Worm (Caenorhabditis elegans): ENCODE results near the gene C24B9.3.

C24B9.3 gene

ce11 chrV:2672603-2673002 lies 38.8 kb downstream of the C24B9.3 start, which contains the start of gene W02G9.3:
Gene W02G9.3 (plus strand): TSS chrV:2672986.
- TF ChIP-seq flt-1 (GFP tag; IDR thresholded peaks at IDR 0.05) (no peak), B0310.2 (tag; optimal IDR thresholded peaks at IDR 0.05) (no peak), F13C5.2 (tag; optimal IDR thresholded peaks at IDR 0.05) (peak; percentile 48), hmbx-1 (tag; optimal IDR thresholded peaks at IDR 0.05) (no peak)

DNA sequence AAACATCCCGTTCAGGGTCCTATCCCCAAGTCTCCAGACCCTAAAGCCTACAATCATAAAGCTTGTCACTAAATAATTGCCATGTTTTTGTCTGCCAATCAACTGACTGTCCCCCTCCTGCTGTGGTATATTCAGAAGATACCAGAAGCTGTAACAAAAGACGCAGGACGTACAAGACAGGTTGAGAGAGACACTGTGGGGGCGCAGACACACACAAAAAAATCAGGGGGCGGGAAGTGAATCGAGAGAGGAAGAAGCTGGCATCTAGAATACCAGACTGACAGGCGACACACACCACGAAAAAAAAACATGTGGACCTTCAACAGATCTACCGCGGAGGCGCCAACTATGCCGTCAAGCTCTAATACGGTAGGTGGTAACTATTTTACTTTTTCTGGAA lies 40.2 kb downstream of the C24B9.3 start, which contains the start of gene kel-8:
Gene kel-8, plus strand, starts transcription at position 301 of the 400 bp plus-strand sequence.
- TF ChIP-seq F13C5.2 (tag; optimal IDR thresholded peaks at IDR 0.05) (no peak), hmg-4 (GFP tag; optimal IDR thresholded peaks at IDR 0.05) (no peak), flt-1 (GFP tag; IDR thresholded peaks at IDR 0.05) (no peak), ceh-13 (GFP tag; optimal IDR thresholded peaks at IDR 0.05) (no peak), tbx-37 (GFP tag; conservative IDR thresholded peaks at IDR 0.05) (no peak), sea-1 (GFP tag; conservative IDR thresholded peaks at IDR 0.05) (no peak), hnd-1 (tag; optimal IDR thresholded peaks at IDR 0.05) (no peak), ets-7 (tag; optimal IDR thresholded peaks at IDR 0.05) (no peak), aly-1 (tag; optimal IDR thresholded peaks at IDR 0.05) (no peak), scrt-1 (GFP tag; IDR thresholded peaks at IDR 0.05) (no peak), B0310.2 (tag; optimal IDR thresholded peaks at IDR 0.05) (no peak), ama-1 (optimal IDR thresholded peaks at IDR 0.05) (no peak), tra-4 (tag; optimal IDR thresholded peaks at IDR 0.05) (no peak), ceh-36 (tag; optimal IDR thresholded peaks at IDR 0.05) (no peak), pes-1 (GFP tag; IDR thresholded peaks at IDR 0.05) (no peak), tbx-11 (GFP tag; IDR thresholded peaks at IDR 0.05) (no peak), hmbx-1 (tag; optimal IDR thresholded peaks at IDR 0.05) (no peak)

DNA sequence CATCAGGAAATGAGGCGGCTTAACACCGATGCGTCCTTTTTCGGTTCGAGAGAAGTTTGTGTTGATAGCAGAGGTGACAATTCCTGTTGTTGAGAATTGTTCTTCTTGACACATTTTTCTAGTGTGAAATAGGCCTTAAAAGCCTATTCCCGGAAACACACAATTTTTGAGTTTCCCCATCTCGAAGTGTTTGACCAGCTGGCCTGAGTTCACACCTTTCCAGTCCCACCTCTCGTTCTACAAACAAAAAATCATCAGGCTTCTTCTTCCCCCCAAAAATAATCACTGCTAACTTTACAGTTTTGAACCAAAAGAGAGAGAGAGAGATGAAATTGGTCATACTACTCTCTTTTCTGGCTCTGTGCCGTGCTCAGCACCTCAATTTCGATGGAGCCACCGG lies 44.8 kb downstream of the C24B9.3 start, which contains the start of gene W02G9.4:
Gene W02G9.4, plus strand, starts transcription at position 301 of the 400 bp plus-strand sequence.
- TF ChIP-seq tbx-37 (GFP tag; conservative IDR thresholded peaks at IDR 0.05) (no peak), hmbx-1 (tag; optimal IDR thresholded peaks at IDR 0.05) (no peak), hmg-4 (GFP tag; optimal IDR thresholded peaks at IDR 0.05) (no peak), pes-1 (GFP tag; IDR thresholded peaks at IDR 0.05) (no peak), aly-1 (tag; optimal IDR thresholded peaks at IDR 0.05) (no peak)

- TF ChIP-seq hmg-4 (GFP tag; optimal IDR thresholded peaks at IDR 0.05) (peak; percentile 31), pes-1 (GFP tag; IDR thresholded peaks at IDR 0.05) (peak; percentile 57), tbx-11 (GFP tag; IDR thresholded peaks at IDR 0.05) (no peak; the same call in 1 of the 2 replicates), sea-1 (GFP tag; conservative IDR thresholded peaks at IDR 0.05) (0 out of 2 replicates have a peak, but pooled peaks have one; percentile 55)
These were observed 46.8 kb downstream of the C24B9.3 start, which contains the start of gene ndx-2 for ce11 chrV:2664525-2665053. Gene ndx-2 (minus strand): TSS chrV:2665003.

- no peak for TF ChIP-seq pes-1 (GFP tag; IDR thresholded peaks at IDR 0.05)
- TF ChIP-seq sea-1 (GFP tag; conservative IDR thresholded peaks at IDR 0.05), result no peak
- TF ChIP-seq ceh-36 (tag; optimal IDR thresholded peaks at IDR 0.05), result no peak
- no peak for TF ChIP-seq ceh-13 (GFP tag; optimal IDR thresholded peaks at IDR 0.05)
- no peak for TF ChIP-seq hmg-4 (GFP tag; optimal IDR thresholded peaks at IDR 0.05)
- TF ChIP-seq B0310.2 (tag; optimal IDR thresholded peaks at IDR 0.05), result no peak
- TF ChIP-seq tbx-37 (GFP tag; conservative IDR thresholded peaks at IDR 0.05), result no peak
- no peak for TF ChIP-seq tbx-11 (GFP tag; IDR thresholded peaks at IDR 0.05)
- no peak for TF ChIP-seq aly-1 (tag; optimal IDR thresholded peaks at IDR 0.05)
- TF ChIP-seq hmbx-1 (tag; optimal IDR thresholded peaks at IDR 0.05), result no peak
- no peak for TF ChIP-seq flt-1 (GFP tag; IDR thresholded peaks at IDR 0.05)
- no peak for TF ChIP-seq tra-4 (tag; optimal IDR thresholded peaks at IDR 0.05)
- TF ChIP-seq ets-7 (tag; optimal IDR thresholded peaks at IDR 0.05), result no peak
- no peak for TF ChIP-seq ama-1 (optimal IDR thresholded peaks at IDR 0.05)
- no peak for TF ChIP-seq F13C5.2 (tag; optimal IDR thresholded peaks at IDR 0.05)
- TF ChIP-seq hnd-1 (tag; optimal IDR thresholded peaks at IDR 0.05), result no peak
These were observed 50.9 kb downstream of the C24B9.3 start for ce11 chrV:2660457-2660856.

DNA sequence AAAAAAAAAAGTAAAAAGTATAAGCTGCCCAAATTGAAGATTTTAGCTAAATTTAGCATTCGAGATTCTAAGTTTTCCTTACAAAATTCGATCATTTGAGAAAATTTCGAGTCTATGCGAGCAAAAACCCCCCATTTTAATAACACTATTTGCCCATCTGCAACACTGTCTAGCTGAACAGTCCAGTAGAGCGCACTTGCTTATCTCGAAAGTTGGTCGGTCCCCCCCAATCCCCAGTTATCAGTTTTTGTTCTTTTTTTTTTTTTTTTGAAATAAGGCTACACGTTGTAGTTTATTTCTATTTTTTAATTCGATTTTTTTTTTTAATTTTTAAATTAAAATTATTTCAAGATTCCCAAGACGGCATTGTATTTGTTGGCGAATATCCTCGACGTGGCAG lies 53.7 kb downstream of the C24B9.3 start:
- no peak for TF ChIP-seq tbx-37 (GFP tag; conservative IDR thresholded peaks at IDR 0.05)
- no peak for TF ChIP-seq hmbx-1 (tag; optimal IDR thresholded peaks at IDR 0.05)

Data from whole organism, early embryonic.